Worm (Caenorhabditis elegans): ENCODE results near the gene C04C3.7.
A peak's percentile ranks its signal among the peaks of the same experiment; 100 is the strongest.
"Not testable (repeated sequence)": the region's sequence is repeated elsewhere in the genome, so short reads cannot be mapped to it uniquely, and the experiment has no call there.

Gene C04C3.7

ce11 chrIV:3394066-3394465 is 39.2 kb downstream of the C04C3.7 start, which contains the start of gene C04C3.4:
Gene C04C3.4 (plus strand): TSS chrIV:3394366.
- TF ChIP-seq fkh-10 (GFP tag; optimal IDR thresholded peaks at IDR 0.05); nhr-67 (tag; optimal IDR thresholded peaks at IDR 0.05); ztf-4 (tag; optimal IDR thresholded peaks at IDR 0.05): not testable (repeated sequence)

ce11 chrIV:3389999-3390398 is 43.3 kb downstream of the C04C3.7 start, which contains the start of gene B0546.5:
Gene B0546.5 (minus strand): TSS chrIV:3390099.
- not testable (repeated sequence) for TF ChIP-seq fkh-2 (tag; optimal IDR thresholded peaks at IDR 0.05); ama-1 (optimal IDR thresholded peaks at IDR 0.05); skn-1 (tag; optimal IDR thresholded peaks at IDR 0.05)

DNA sequence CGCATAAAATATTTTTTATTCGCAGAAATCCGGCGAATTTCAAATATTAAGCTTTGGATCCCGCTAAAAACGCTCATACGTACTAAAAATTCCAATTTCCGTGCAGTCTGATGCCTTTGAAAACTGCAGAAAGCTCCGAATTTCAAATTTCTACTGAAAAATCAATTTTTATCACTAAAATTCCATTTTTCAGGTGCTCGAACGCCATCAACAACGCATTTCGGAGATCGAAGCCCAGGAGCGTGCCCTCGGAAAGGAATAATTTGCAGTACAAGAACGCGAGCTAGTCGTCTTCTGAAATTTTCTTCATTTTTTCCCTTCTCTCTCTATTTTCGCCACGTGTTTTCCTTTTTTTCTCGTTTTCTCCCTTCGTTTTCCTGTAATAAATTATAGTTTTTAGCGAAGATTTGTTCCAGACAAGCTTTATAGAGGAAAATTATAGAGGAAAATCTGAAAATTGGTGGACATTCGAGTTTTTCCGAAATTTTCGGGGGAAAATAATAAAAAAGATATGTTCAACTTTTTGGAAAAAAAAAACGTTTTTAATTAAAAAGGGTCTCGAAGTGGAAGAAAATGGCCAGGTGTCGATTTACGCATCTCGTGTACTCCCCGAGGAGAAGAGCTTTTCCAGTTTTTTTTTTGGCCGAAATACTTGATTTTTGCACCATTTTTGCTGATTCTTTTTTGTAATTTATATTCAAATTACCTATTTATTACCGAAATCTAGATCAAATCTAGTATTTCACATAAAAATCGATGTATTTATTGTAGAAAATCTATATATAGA is 46.6 kb downstream of the C04C3.7 start:
- TF ChIP-seq nhr-28 (tag; optimal IDR thresholded peaks at IDR 0.05) (no peak), nhr-67 (tag; optimal IDR thresholded peaks at IDR 0.05) (no peak), nfya-1 (tag; optimal IDR thresholded peaks at IDR 0.05; ENCODE audit: insufficient read depth) (no peak), unc-62 (GFP tag; optimal IDR thresholded peaks at IDR 0.05) (no peak), fkh-2 (tag; optimal IDR thresholded peaks at IDR 0.05) (no peak), pha-4 (tag; optimal IDR thresholded peaks at IDR 0.05) (peak; percentile 6), fkh-10 (GFP tag; optimal IDR thresholded peaks at IDR 0.05) (no peak), snpc-4 (tag; optimal IDR thresholded peaks at IDR 0.05) (no peak), ama-1 (optimal IDR thresholded peaks at IDR 0.05) (peak; percentile 67), ztf-11 (tag; optimal IDR thresholded peaks at IDR 0.05) (no peak), nhr-11 (tag; optimal IDR thresholded peaks at IDR 0.05) (no peak), ZK546.5 (tag; optimal IDR thresholded peaks at IDR 0.05) (no peak), elt-2 (tag; optimal IDR thresholded peaks at IDR 0.05) (peak; percentile 16), daf-12 (tag; optimal IDR thresholded peaks at IDR 0.05) (no peak), elt-3 (tag; optimal IDR thresholded peaks at IDR 0.05) (no peak), egl-27 (tag; optimal IDR thresholded peaks at IDR 0.05) (no peak), ceh-28 (tag; optimal IDR thresholded peaks at IDR 0.05) (no peak)

DNA sequence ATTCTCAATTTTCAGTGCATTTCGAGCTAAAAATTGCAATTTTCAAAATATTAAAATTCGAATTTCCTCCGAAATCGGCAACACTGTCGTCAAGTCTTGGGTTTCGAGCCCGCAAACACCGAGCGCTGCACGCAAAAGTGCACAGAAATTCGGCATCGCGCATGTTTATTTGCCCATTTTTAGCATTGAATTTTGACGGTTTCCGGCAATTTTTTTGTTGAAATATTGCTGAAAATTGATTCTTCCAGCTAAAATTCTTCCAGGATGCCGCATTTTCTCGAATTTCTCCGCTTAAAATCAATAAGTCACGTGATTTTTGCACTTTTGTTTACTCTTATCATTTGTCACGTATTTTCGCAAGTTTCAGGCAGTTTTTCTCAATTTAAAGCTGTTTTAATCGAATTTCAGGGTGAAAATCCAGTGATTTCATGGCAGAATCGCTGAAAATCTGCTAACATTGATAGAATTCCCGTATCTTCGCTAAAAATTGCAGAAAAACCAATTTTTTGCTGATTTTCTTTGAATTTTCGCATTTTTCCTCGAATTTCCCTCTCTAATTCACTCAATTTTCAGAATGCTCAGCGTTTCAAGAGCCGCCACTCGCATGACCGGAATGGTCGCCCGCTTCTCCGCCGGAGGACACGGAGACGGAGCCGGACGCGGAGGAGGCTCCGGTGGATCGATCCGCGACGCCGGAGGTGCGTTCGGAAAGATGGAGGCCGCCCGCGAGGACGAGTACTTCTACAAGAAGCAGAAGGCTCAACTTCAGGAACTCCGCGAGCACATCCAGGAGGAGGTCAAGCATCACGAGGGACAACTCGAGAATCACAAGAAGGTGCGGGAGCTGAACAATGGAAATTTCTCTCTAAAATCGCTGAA is 47.7 kb downstream of the C04C3.7 start, which contains the start of gene mai-2:
TSS of gene mai-2 (plus strand) at position 574 of the 879 bp plus-strand sequence.
- no peak for TF ChIP-seq unc-39 (tag; optimal IDR thresholded peaks at IDR 0.05)
- TF ChIP-seq ZK546.5 (tag; optimal IDR thresholded peaks at IDR 0.05): no peak
- TF ChIP-seq skn-1 (tag; optimal IDR thresholded peaks at IDR 0.05): no peak
- TF ChIP-seq lsy-12 (tag; optimal IDR thresholded peaks at IDR 0.05): peak; percentile 48
- no peak for TF ChIP-seq tbx-2 (tag; optimal IDR thresholded peaks at IDR 0.05)
- TF ChIP-seq mml-1 (tag; optimal IDR thresholded peaks at IDR 0.05): no peak
- TF ChIP-seq eor-1 (tag; optimal IDR thresholded peaks at IDR 0.05): no peak
- no peak for TF ChIP-seq nhr-11 (tag; optimal IDR thresholded peaks at IDR 0.05)
- TF ChIP-seq egl-27 (tag; optimal IDR thresholded peaks at IDR 0.05): no peak
- no peak for TF ChIP-seq snpc-4 (tag; optimal IDR thresholded peaks at IDR 0.05)
- TF ChIP-seq jun-1 (tag; optimal IDR thresholded peaks at IDR 0.05): peak; percentile 57
- TF ChIP-seq fos-1 (tag; optimal IDR thresholded peaks at IDR 0.05): no peak
- no peak for TF ChIP-seq mdl-1 (tag; optimal IDR thresholded peaks at IDR 0.05)
- no peak for TF ChIP-seq ceh-82 (tag; optimal IDR thresholded peaks at IDR 0.05)
- TF ChIP-seq daf-12 (tag; optimal IDR thresholded peaks at IDR 0.05): no peak
- no peak for TF ChIP-seq pqm-1 (tag; optimal IDR thresholded peaks at IDR 0.05)
- peak; percentile 60 for TF ChIP-seq hmg-11 (tag; optimal IDR thresholded peaks at IDR 0.05)
- TF ChIP-seq egl-5 (tag; optimal IDR thresholded peaks at IDR 0.05): no peak
- peak; percentile 22 for TF ChIP-seq elt-2 (tag; optimal IDR thresholded peaks at IDR 0.05)
- no peak for TF ChIP-seq lin-39 (tag; optimal IDR thresholded peaks at IDR 0.05)
- no peak for TF ChIP-seq sea-2 (GFP tag; optimal IDR thresholded peaks at IDR 0.05)
- no peak for TF ChIP-seq elt-1 (tag; optimal IDR thresholded peaks at IDR 0.05)
- no peak for TF ChIP-seq elt-3 (tag; optimal IDR thresholded peaks at IDR 0.05)
- peak; percentile 77 for TF ChIP-seq pha-4 (tag; optimal IDR thresholded peaks at IDR 0.05)
- no peak for TF ChIP-seq aly-2 (tag; optimal IDR thresholded peaks at IDR 0.05)
- TF ChIP-seq fkh-2 (tag; optimal IDR thresholded peaks at IDR 0.05): no peak
- TF ChIP-seq lin-15B (tag; optimal IDR thresholded peaks at IDR 0.05): peak; percentile 72
- no peak for TF ChIP-seq unc-62 (GFP tag; optimal IDR thresholded peaks at IDR 0.05)
- no peak for TF ChIP-seq R02D3.7 (tag; optimal IDR thresholded peaks at IDR 0.05)
- TF ChIP-seq ceh-28 (tag; optimal IDR thresholded peaks at IDR 0.05): peak; percentile 30
- no peak for TF ChIP-seq fkh-10 (GFP tag; optimal IDR thresholded peaks at IDR 0.05)
- TF ChIP-seq nhr-28 (tag; optimal IDR thresholded peaks at IDR 0.05): no peak
- no peak for TF ChIP-seq nhr-67 (tag; optimal IDR thresholded peaks at IDR 0.05)
- TF ChIP-seq nhr-25 (tag; optimal IDR thresholded peaks at IDR 0.05): peak; percentile 4
- TF ChIP-seq nfya-1 (tag; optimal IDR thresholded peaks at IDR 0.05; ENCODE audit: insufficient read depth): peak; percentile 76
- TF ChIP-seq zag-1 (tag; optimal IDR thresholded peaks at IDR 0.05): no peak
- TF ChIP-seq nhr-77 (tag; optimal IDR thresholded peaks at IDR 0.05): no peak
- no peak for TF ChIP-seq ceh-16 (tag; optimal IDR thresholded peaks at IDR 0.05)
- no peak for TF ChIP-seq ztf-4 (tag; optimal IDR thresholded peaks at IDR 0.05)
- no peak for TF ChIP-seq ztf-11 (tag; optimal IDR thresholded peaks at IDR 0.05)
